Fruit fly (Drosophila melanogaster) whole organism, embryonic: ENCODE results near the gene alphaKap4.

Source experiments
- Abd-B ChIP-seq: fragments of 200-800 bp; sonication (Bioruptor generic); optimal IDR thresholded peaks from 2 replicates; lab custom pipeline; 2018; ENCODE audit warnings: missing biosample characterization, mild to moderate bottlenecking, missing genetic modification characterization, moderate library complexity
- Bdp1 ChIP-seq: fragments of 200-800 bp; sonication (Bioruptor generic); optimal IDR thresholded peaks from 3 replicates; lab custom pipeline; 2016; ENCODE audit warnings: missing biosample characterization, missing genetic modification characterization
- BtbVII ChIP-seq: fragments of 200-800 bp; sonication (Bioruptor generic); optimal IDR thresholded peaks from 3 replicates; lab custom pipeline; 2017; ENCODE audit warnings: missing biosample characterization, mild to moderate bottlenecking, missing genetic modification characterization
- CG10147 ChIP-seq: fragments of 200-800 bp; sonication (Bioruptor generic); optimal IDR thresholded peaks from 2 replicates; lab custom pipeline; 2019; ENCODE audit warnings: missing biosample characterization, mild to moderate bottlenecking, missing genetic modification characterization, moderate library complexity
- CG10274 ChIP-seq: fragments of 200-800 bp; sonication (Bioruptor generic); optimal IDR thresholded peaks from 3 replicates; lab custom pipeline; 2017; ENCODE audit warnings: missing biosample characterization, mild to moderate bottlenecking, missing genetic modification characterization
- CG10431 ChIP-seq: fragments of 200-800 bp; sonication (Bioruptor generic); optimal IDR thresholded peaks from 3 replicates; lab custom pipeline; 2018; ENCODE audit warnings: missing biosample characterization, mild to moderate bottlenecking, missing genetic modification characterization
- CG12769 ChIP-seq: fragments of 200-800 bp; sonication (Bioruptor generic); optimal IDR thresholded peaks from 2 replicates; lab custom pipeline; 2019; ENCODE audit warnings: missing biosample characterization, mild to moderate bottlenecking, missing genetic modification characterization, moderate library complexity
- CG13775 ChIP-seq: fragments of 200-800 bp; sonication (Bioruptor generic); optimal IDR thresholded peaks from 3 replicates; lab custom pipeline; 2017; ENCODE audit warnings: missing biosample characterization, mild to moderate bottlenecking, missing genetic modification characterization
- CG14014 ChIP-seq: fragments of 200-800 bp; sonication (Bioruptor generic); IDR thresholded peaks from 2 replicates; pipeline ENCODE4 v1.3.6; 2022; ENCODE audit warnings: missing biosample characterization, missing genetic modification characterization
- CG14667 ChIP-seq: fragments of 200-800 bp; sonication (Bioruptor generic); IDR thresholded peaks from 2 replicates; pipeline ENCODE4 v1.3.6; 2022; ENCODE audit warnings: missing biosample characterization, missing genetic modification characterization
- CG2120 ChIP-seq: fragments of 200-800 bp; sonication (Bioruptor generic); optimal IDR thresholded peaks from 3 replicates; lab custom pipeline; 2016; ENCODE audit warnings: missing biosample characterization, missing genetic modification characterization
- CG30431 ChIP-seq: fragments of 200-800 bp; sonication (Bioruptor generic); optimal IDR thresholded peaks from 2 replicates; lab custom pipeline; 2017; ENCODE audit warnings: missing biosample characterization, missing genetic modification characterization
- CG31441 ChIP-seq: fragments of 200-800 bp; sonication (Bioruptor generic); IDR thresholded peaks from 2 replicates; pipeline ENCODE4 v1.3.6; 2022; ENCODE audit warnings: missing biosample characterization, missing genetic modification characterization
- CG3847 ChIP-seq: fragments of 200-800 bp; sonication (Bioruptor generic); IDR thresholded peaks from 2 replicates; pipeline ENCODE4 v1.3.6; 2022; ENCODE audit warnings: missing biosample characterization, missing genetic modification characterization
- CG4360 ChIP-seq: fragments of 200-800 bp; sonication (Bioruptor generic); IDR thresholded peaks from 2 replicates; pipeline ENCODE4 v1.3.6; 2022; ENCODE audit warnings: missing biosample characterization, missing genetic modification characterization
- CG43689 ChIP-seq: fragments of 200-800 bp; sonication (Bioruptor generic); IDR thresholded peaks from 2 replicates; pipeline ENCODE4 v1.3.6; 2022; ENCODE audit warnings: missing biosample characterization, missing genetic modification characterization
- CG4707 ChIP-seq: fragments of 200-800 bp; sonication (Bioruptor generic); optimal IDR thresholded peaks from 2 replicates; lab custom pipeline; 2018; ENCODE audit warnings: missing biosample characterization, mild to moderate bottlenecking, missing genetic modification characterization, moderate library complexity
- CG6654 ChIP-seq: fragments of 200-800 bp; sonication (Bioruptor generic); optimal IDR thresholded peaks from 2 replicates; lab custom pipeline; 2017; ENCODE audit warnings: missing biosample characterization, mild to moderate bottlenecking, missing genetic modification characterization
- CG6689 ChIP-seq: fragments of 200-800 bp; sonication (Bioruptor generic); IDR thresholded peaks from 2 replicates; pipeline ENCODE4 v1.3.6; 2022; ENCODE audit warnings: missing biosample characterization, missing genetic modification characterization
- CG8478 ChIP-seq: fragments of >200 bp; optimal IDR thresholded peaks from 2 replicates; lab custom pipeline; 2018
- CG9437 ChIP-seq: fragments of 200-800 bp; sonication (Bioruptor generic); optimal IDR thresholded peaks from 2 replicates; lab custom pipeline; 2018; ENCODE audit warnings: missing biosample characterization, mild to moderate bottlenecking, missing genetic modification characterization
- Chrac-16 ChIP-seq: fragments of 200-800 bp; sonication (Bioruptor generic); optimal IDR thresholded peaks from 3 replicates; lab custom pipeline; 2016; ENCODE audit warnings: missing biosample characterization, missing genetic modification characterization
- Deaf1 ChIP-seq: fragments of 200-800 bp; optimal IDR thresholded peaks from 3 replicates; lab custom pipeline; 2019; ENCODE audit warnings: missing biosample characterization, mild to moderate bottlenecking, missing genetic modification characterization, moderate library complexity
- Dfd ChIP-seq, 2 experiments: fragments of >200 bp; optimal IDR thresholded peaks; 2 replicates each; lab custom pipeline; 2017; ENCODE audit warnings: missing biosample characterization in 2 of 2, missing genetic modification characterization in 2 of 2
- Fer2 ChIP-seq: fragments of 200-800 bp; sonication (Bioruptor generic); optimal IDR thresholded peaks from 2 replicates; lab custom pipeline; 2018; ENCODE audit warnings: missing biosample characterization, mild to moderate bottlenecking, missing genetic modification characterization, moderate library complexity
- H2.0 ChIP-seq: fragments of 200-800 bp; sonication (Bioruptor generic); IDR thresholded peaks from 2 replicates; pipeline ENCODE4 v1.3.6; 2022; ENCODE audit warnings: missing biosample characterization, missing genetic modification characterization
- HHEX ChIP-seq: fragments of 200-800 bp; sonication (Bioruptor generic); optimal IDR thresholded peaks from 3 replicates; lab custom pipeline; 2017; ENCODE audit warnings: missing biosample characterization, mild to moderate bottlenecking, missing genetic modification characterization, missing genetic modification reagents
- HLH54F ChIP-seq: fragments of 200-800 bp; sonication (Bioruptor generic); optimal IDR thresholded peaks from 3 replicates; lab custom pipeline; 2016; ENCODE audit warnings: missing biosample characterization, missing genetic modification characterization
- HmgZ ChIP-seq: fragments of 200-800 bp; sonication (Bioruptor generic); optimal IDR thresholded peaks from 2 replicates; lab custom pipeline; 2018; ENCODE audit warnings: missing biosample characterization, mild to moderate bottlenecking, missing genetic modification characterization
- Hsf ChIP-seq: fragments of 200-800 bp; sonication (Bioruptor generic); optimal IDR thresholded peaks from 3 replicates; lab custom pipeline; 2016; ENCODE audit warnings: missing biosample characterization, missing genetic modification characterization
- Lhr ChIP-seq: fragments of 200-800 bp; sonication (Bioruptor generic); optimal IDR thresholded peaks from 3 replicates; lab custom pipeline; 2017; ENCODE audit warnings: mild to moderate bottlenecking, missing biosample characterization, missing genetic modification reagents, missing genetic modification characterization
- MTF-1 ChIP-seq: fragments of 200-800 bp; sonication (Bioruptor generic); optimal IDR thresholded peaks from 2 replicates; lab custom pipeline; 2018; ENCODE audit warnings: missing biosample characterization, mild to moderate bottlenecking, missing genetic modification characterization, borderline replicate concordance
- NC2α ChIP-seq: fragments of 200-800 bp; sonication (Bioruptor generic); optimal IDR thresholded peaks from 2 replicates; lab custom pipeline; 2016; ENCODE audit warnings: missing biosample characterization, missing genetic modification characterization
- NC2β ChIP-seq: fragments of 200-800 bp; sonication (Bioruptor generic); optimal IDR thresholded peaks from 2 replicates; lab custom pipeline; 2016; ENCODE audit warnings: missing biosample characterization, missing genetic modification characterization
- NK7.1 ChIP-seq: fragments of 200-800 bp; sonication (Bioruptor generic); optimal IDR thresholded peaks from 3 replicates; lab custom pipeline; 2016; ENCODE audit warnings: missing biosample characterization, missing genetic modification characterization
- Neu2 ChIP-seq: fragments of 200-800 bp; sonication (Bioruptor generic); optimal IDR thresholded peaks from 3 replicates; lab custom pipeline; 2016; ENCODE audit warnings: missing biosample characterization, missing genetic modification characterization, borderline replicate concordance
- NfI ChIP-seq: fragments of 200-800 bp; sonication (Bioruptor generic); optimal IDR thresholded peaks from 3 replicates; lab custom pipeline; 2018; ENCODE audit warnings: missing biosample characterization, mild to moderate bottlenecking, missing genetic modification characterization, moderate library complexity
- Pdp1 ChIP-seq, 2 experiments: fragments of 200-800 bp; sonication (Bioruptor generic); optimal IDR thresholded peaks; 3 replicates each; lab custom pipeline; 2016; ENCODE audit warnings: missing biosample characterization in 2 of 2, missing genetic modification characterization in 2 of 2, mild to moderate bottlenecking in 1 of 2, moderate library complexity in 1 of 2
- Ptx1 ChIP-seq: fragments of 200-800 bp; sonication (Bioruptor generic); IDR thresholded peaks from 2 replicates; pipeline ENCODE4 v1.3.6; 2022; ENCODE audit warnings: missing biosample characterization, missing genetic modification characterization
- Rfx ChIP-seq: fragments of 200-800 bp; sonication (Bioruptor generic); IDR thresholded peaks from 2 replicates; pipeline ENCODE4 v1.3.6; 2022; ENCODE audit warnings: missing biosample characterization, missing genetic modification characterization
- Sox100B ChIP-seq: fragments of 200-800 bp; sonication (Bioruptor generic); optimal IDR thresholded peaks from 3 replicates; lab custom pipeline; 2018; ENCODE audit warnings: missing biosample characterization, mild to moderate bottlenecking, missing genetic modification characterization
- ab ChIP-seq: fragments of 200-800 bp; sonication (Bioruptor generic); optimal IDR thresholded peaks from 2 replicates; lab custom pipeline; 2016; ENCODE audit warnings: missing biosample characterization, missing genetic modification characterization
- fru ChIP-seq: fragments of >200 bp; optimal IDR thresholded peaks from 2 replicates; lab custom pipeline; 2017
- ftz-f1 ChIP-seq: fragments of 200-800 bp; sonication (Bioruptor generic); optimal IDR thresholded peaks from 2 replicates; lab custom pipeline; 2016; ENCODE audit warnings: missing biosample characterization, missing genetic modification characterization
- grau ChIP-seq: fragments of 200-800 bp; optimal IDR thresholded peaks from 3 replicates; lab custom pipeline; 2019; ENCODE audit warnings: missing biosample characterization, mild to moderate bottlenecking, missing genetic modification characterization, moderate library complexity
- org-1 ChIP-seq: fragments of 200-800 bp; sonication (Bioruptor generic); optimal IDR thresholded peaks from 2 replicates; lab custom pipeline; 2017; ENCODE audit warnings: missing biosample characterization, missing genetic modification characterization
- pho ChIP-seq: fragments of 200-800 bp; sonication (Bioruptor generic); optimal IDR thresholded peaks from 2 replicates; lab custom pipeline; 2016; ENCODE audit warnings: missing biosample characterization, missing genetic modification characterization
- salm ChIP-seq: fragments of 200-800 bp; sonication (Bioruptor generic); optimal IDR thresholded peaks from 2 replicates; lab custom pipeline; 2018; ENCODE audit warnings: missing biosample characterization, mild to moderate bottlenecking, missing genetic modification characterization
- sisA ChIP-seq: fragments of 200-800 bp; sonication (Bioruptor generic); IDR thresholded peaks from 2 replicates; pipeline ENCODE4 v1.3.6; 2022; ENCODE audit warnings: missing biosample characterization, missing genetic modification characterization
- unpg ChIP-seq: fragments of 200-800 bp; sonication (Bioruptor generic); optimal IDR thresholded peaks from 3 replicates; lab custom pipeline; 2018; ENCODE audit warnings: missing biosample characterization, mild to moderate bottlenecking, missing genetic modification characterization, moderate library complexity
- wdn ChIP-seq: fragments of 200-800 bp; sonication (Bioruptor generic); IDR thresholded peaks from 2 replicates; pipeline ENCODE4 v1.3.6; 2022; ENCODE audit warnings: missing biosample characterization, missing genetic modification characterization

Gene alphaKap4

dm6 chr3L:5993701-5994499 lies 16.9 kb downstream of the alphaKap4 start (continued):
- TF ChIP-seq CG14014 (GFP tag; lab: Robert Waterston, UW) (no peak), CG8478 (lab: Kevin White, UChicago) (no peak), CG2120 (GFP tag; lab: Kevin White, UChicago) (no peak), CG13775 (GFP tag; lab: Kevin White, UChicago) (peak; percentile 23), Rfx (GFP tag; lab: Robert Waterston, UW) (no peak), NK7.1 (GFP tag; lab: Kevin White, UChicago) (no peak), CG14667 (GFP tag; lab: Robert Waterston, UW) (no peak), CG6654 (GFP tag; lab: Kevin White, UChicago) (no peak), Chrac-16 (no peak), BtbVII (no peak), Fer2 (tag; lab: Kevin White, UChicago) (no peak), CG4360 (no peak), NC2α (GFP tag; lab: Kevin White, UChicago) (no peak), CG10274 (no peak), HmgZ (tag; lab: Kevin White, UChicago) (no peak), CG30431 (no peak), Hsf (GFP tag; lab: Kevin White, UChicago) (no peak), HLH54F (GFP tag; lab: Kevin White, UChicago) (no peak), Pdp1 (GFP tag; optimal IDR thresholded peaks at IDR 0.05; lab: Kevin White, UChicago) (no peak), Neu2 (GFP tag; lab: Kevin White, UChicago) (no peak), pho (GFP tag; lab: Kevin White, UChicago) (no peak), H2.0 (GFP tag; lab: Robert Waterston, UW) (no peak), Abd-B (no peak), NC2β (no peak), HHEX (GFP tag; lab: Kevin White, UChicago) (no peak), Bdp1 (GFP tag; lab: Kevin White, UChicago) (no peak), NfI (no peak), CG10431 (GFP tag; lab: Kevin White, UChicago) (no peak), CG31441 (GFP tag; lab: Robert Waterston, UW) (peak; percentile 54), CG9437 (GFP tag; lab: Kevin White, UChicago) (no peak), salm (no peak), grau (tag; lab: Kevin White, UChicago) (peak; percentile 22), Lhr (GFP tag; lab: Kevin White, UChicago) (no peak), Sox100B (GFP tag; lab: Kevin White, UChicago) (peak; percentile 19), Ptx1 (GFP tag; lab: Robert Waterston, UW) (0 out of 2 replicates have a peak, but pooled peaks have one; percentile 29), CG10147 (no peak), unpg (GFP tag; lab: Kevin White, UChicago) (no peak), CG43689 (GFP tag; lab: Robert Waterston, UW) (no peak), CG4707 (GFP tag; lab: Kevin White, UChicago) (no peak), MTF-1 (GFP tag; lab: Kevin White, UChicago) (no peak), Dfd (GFP tag; optimal IDR thresholded peaks at IDR 0.05; lab: Kevin White, UChicago) (no peak), ftz-f1 (no peak), org-1 (GFP tag; lab: Kevin White, UChicago) (no peak), wdn (no peak), fru (no peak), CG3847 (GFP tag; lab: Robert Waterston, UW) (no peak), CG6689 (GFP tag; lab: Robert Waterston, UW) (peak; percentile 32; the same call in 1 of the 2 replicates), Deaf1 (tag; lab: Kevin White, UChicago) (no peak), ab (GFP tag; lab: Kevin White, UChicago) (no peak), sisA (GFP tag; lab: Robert Waterston, UW) (no peak), CG12769 (tag; lab: Kevin White, UChicago) (no peak)
